Worm (Caenorhabditis elegans): ENCODE data around the gene ndus-8.

ndus-8 gene

DNA sequence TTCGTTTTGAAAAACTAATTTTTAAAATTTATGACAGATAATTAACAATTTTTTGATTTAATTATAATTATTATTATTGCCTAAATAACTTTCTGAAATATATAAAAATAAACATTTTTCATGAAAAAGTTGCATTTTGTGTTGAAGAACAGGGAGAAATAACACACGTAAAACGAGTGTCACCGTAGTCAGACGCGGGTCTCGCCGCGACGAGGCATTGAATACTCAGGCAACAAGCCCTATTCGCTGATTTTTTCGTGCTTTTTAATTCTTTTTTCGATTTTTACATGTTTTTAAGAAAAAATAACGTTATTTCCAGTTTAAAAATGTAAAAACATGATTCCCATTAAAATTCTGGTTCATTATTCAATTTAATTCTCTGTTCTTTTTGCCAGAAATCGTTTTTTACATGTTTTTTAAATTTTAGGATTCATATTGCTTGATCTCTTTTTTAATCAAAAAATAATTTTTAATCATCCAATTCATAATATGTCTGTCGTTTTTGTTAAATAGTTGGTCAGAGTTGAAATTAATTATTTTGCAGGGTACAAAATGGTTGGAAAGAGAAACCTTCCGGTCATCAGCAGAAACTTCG lies 26.0 kb downstream of the ndus-8 start, which contains the start of gene rpl-6 (continued):
- TF ChIP-seq dpl-1 (GFP tag; optimal IDR thresholded peaks at IDR 0.05) (peak; percentile 35), tbx-9 (tag; optimal IDR thresholded peaks at IDR 0.05; ENCODE audit: borderline replicate concordance) (no peak), rec-8 (tag; optimal IDR thresholded peaks at IDR 0.05) (no peak), lin-35 (GFP tag; optimal IDR thresholded peaks at IDR 0.05) (peak in 1 of 3 experiments; percentile 86), F52B5.7 (tag; optimal IDR thresholded peaks at IDR 0.05) (no peak), repo-1 (tag; optimal IDR thresholded peaks at IDR 0.05) (no peak), F39B2.1 (GFP tag; IDR thresholded peaks at IDR 0.05) (no peak), Y79H2A.3 (GFP tag; conservative IDR thresholded peaks at IDR 0.05) (no peak), mes-4 (tag; optimal IDR thresholded peaks at IDR 0.05) (no peak), sea-2 (GFP tag; IDR thresholded peaks at IDR 0.05) (no peak), rcor-1 (GFP tag; IDR thresholded peaks at IDR 0.05) (peak; percentile 73), somi-1 (GFP tag; optimal IDR thresholded peaks at IDR 0.05) (no peak), pha-4 (tag; optimal IDR thresholded peaks at IDR 0.05) (peak; percentile 80), Y95B8A.8 (GFP tag; IDR thresholded peaks at IDR 0.05) (0 out of 2 replicates have a peak, but pooled peaks have one; percentile 19), nhr-179 (tag; optimal IDR thresholded peaks at IDR 0.05) (no peak), ceh-100 (GFP tag; IDR thresholded peaks at IDR 0.05) (peak; percentile 29; the same call in 1 of the 2 replicates), B0261.1 (tag; optimal IDR thresholded peaks at IDR 0.05) (no peak), efl-1 (GFP tag; optimal IDR thresholded peaks at IDR 0.05) (peak; percentile 68), ztf-28 (GFP tag; IDR thresholded peaks at IDR 0.05) (0 out of 2 replicates have a peak, but pooled peaks have one; percentile 62), let-607 (tag; optimal IDR thresholded peaks at IDR 0.05) (peak in 1 of 2 experiments; percentile 42), mel-28 (tag; optimal IDR thresholded peaks at IDR 0.05; ENCODE audit: borderline replicate concordance) (no peak), ZK185.1 (tag; optimal IDR thresholded peaks at IDR 0.05; ENCODE audit: poor library complexity, severe bottlenecking) (peak; percentile 65), F49E8.2 (tag; optimal IDR thresholded peaks at IDR 0.05; ENCODE audit: insufficient read depth) (peak; percentile 47), nhr-27 (tag; optimal IDR thresholded peaks at IDR 0.05) (no peak), madf-10 (tag; optimal IDR thresholded peaks at IDR 0.05) (peak; percentile 4), K12H6.12 (tag; optimal IDR thresholded peaks at IDR 0.05) (peak; percentile 8), ekl-4 (GFP tag; IDR thresholded peaks at IDR 0.05) (peak; percentile 86), snpc-3.4 (tag; optimal IDR thresholded peaks at IDR 0.05) (peak; percentile 85), nhr-120 (GFP tag; IDR thresholded peaks at IDR 0.05) (no peak), xnd-1 (tag; optimal IDR thresholded peaks at IDR 0.05) (peak; percentile 1), attf-3 (GFP tag; conservative IDR thresholded peaks at IDR 0.05) (peak; percentile 74), ztf-6 (GFP tag; IDR thresholded peaks at IDR 0.05) (no peak), attf-5 (GFP tag; optimal IDR thresholded peaks at IDR 0.05) (peak; percentile 64), mcd-1 (GFP tag; IDR thresholded peaks at IDR 0.05) (peak; percentile 81), Y67H2A.10 (GFP tag; conservative IDR thresholded peaks at IDR 0.05) (peak; percentile 59), F57A8.1 (GFP tag; optimal IDR thresholded peaks at IDR 0.05) (no peak), T07F8.4 (tag; optimal IDR thresholded peaks at IDR 0.05) (no peak), F22D6.2 (tag; optimal IDR thresholded peaks at IDR 0.05) (no peak), F33H1.4 (GFP tag; IDR thresholded peaks at IDR 0.05) (peak; percentile 98), pbrm-1 (GFP tag; IDR thresholded peaks at IDR 0.05) (peak; percentile 72), K11D2.4 (GFP tag; IDR thresholded peaks at IDR 0.05) (peak; percentile 65; the same call in 1 of the 2 replicates), gei-17 (GFP tag; optimal IDR thresholded peaks at IDR 0.05) (no peak), snpc-1.3 (tag; optimal IDR thresholded peaks at IDR 0.05; ENCODE audit: insufficient read depth) (peak; percentile 76), F55B11.4 (tag; optimal IDR thresholded peaks at IDR 0.05; ENCODE audit: borderline replicate concordance, insufficient read depth) (no peak), cebp-1 (GFP tag; IDR thresholded peaks at IDR 0.05) (no peak), cebp-1 (tag; optimal IDR thresholded peaks at IDR 0.05) (peak; percentile 72), lin-54 (GFP tag; optimal IDR thresholded peaks at IDR 0.05) (peak; percentile 80)

All from whole organism, young adult.